Fruit fly (Drosophila melanogaster): ENCODE results near the gene mRpS23.

mRpS23 gene

dm6 chr2L:13807959-13808358 lies 26.9 kb downstream of the mRpS23 start:
- TF ChIP-seq noc (tag; optimal IDR thresholded peaks at IDR 0.05), result no peak

DNA sequence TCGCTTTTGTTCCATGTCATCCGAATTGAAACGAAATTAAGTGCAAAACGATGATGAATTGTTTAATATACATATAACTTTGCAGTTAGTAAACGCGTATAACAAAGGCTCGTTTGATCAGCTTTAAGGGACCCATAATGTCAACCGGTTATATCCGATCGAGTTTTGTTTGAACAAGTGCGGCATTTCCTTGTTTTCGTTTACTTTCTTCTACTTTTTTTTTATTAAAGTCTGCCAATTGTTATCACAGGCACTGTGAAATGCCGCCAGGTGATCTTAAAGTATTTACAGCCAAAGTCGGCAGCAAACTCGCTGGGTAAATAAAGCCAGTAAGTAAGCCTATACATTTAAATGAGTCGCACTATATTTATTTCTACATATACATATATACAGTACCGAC lies 27.8 kb downstream of the mRpS23 start:
- peak; percentile 32 for TF ChIP-seq noc (tag; optimal IDR thresholded peaks at IDR 0.05)

DNA sequence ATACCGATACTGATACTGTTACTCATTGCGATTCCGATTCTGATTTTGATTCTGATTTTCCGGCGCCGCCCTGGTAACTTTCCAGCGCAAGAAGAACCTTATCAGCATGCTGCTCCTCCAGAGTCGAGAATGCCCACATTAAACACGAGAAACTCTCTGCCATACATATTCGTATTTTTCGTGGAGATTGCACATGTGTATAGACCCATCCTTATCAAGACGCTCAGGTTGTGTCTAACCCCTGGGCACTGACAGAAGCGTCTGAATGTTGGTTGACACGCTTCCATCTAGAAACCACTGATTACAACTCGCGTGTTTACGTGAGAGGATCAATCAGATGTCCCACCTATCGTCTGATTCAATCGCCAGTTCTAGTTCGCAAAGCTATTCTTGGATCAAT lies 29.7 kb downstream of the mRpS23 start:
- no peak for TF ChIP-seq noc (tag; optimal IDR thresholded peaks at IDR 0.05)

DNA sequence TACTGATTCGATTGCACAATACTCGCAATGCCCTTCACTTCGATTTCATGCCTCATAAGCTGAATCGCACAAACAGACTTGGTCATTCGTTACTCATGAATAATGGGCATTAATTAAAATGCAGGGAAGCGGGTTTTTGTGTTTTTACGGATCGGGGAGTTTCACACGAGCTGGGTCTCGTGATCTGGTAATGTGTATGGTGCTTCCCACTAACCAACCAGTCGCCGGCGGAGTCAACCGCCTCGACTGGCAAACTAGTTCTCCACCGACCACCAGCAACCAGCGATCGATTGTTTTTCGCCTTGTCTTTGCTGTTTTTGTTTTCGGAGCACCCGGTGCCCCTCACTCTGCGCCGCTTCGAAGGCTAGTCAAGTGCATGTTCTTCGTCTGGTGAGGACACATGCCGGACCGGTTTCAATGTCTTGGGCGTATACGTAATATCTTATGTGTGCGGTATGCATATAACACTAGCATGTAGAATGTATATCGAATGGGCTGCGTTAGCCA lies 30.3 kb downstream of the mRpS23 start:
- no peak for TF ChIP-seq noc (tag; optimal IDR thresholded peaks at IDR 0.05)

- no peak for TF ChIP-seq noc (tag; optimal IDR thresholded peaks at IDR 0.05)
Measured at dm6 chr2L:13803805-13804560, 30.9 kb downstream of the mRpS23 start.

dm6 chr2L:13803032-13803661 lies 31.7 kb downstream of the mRpS23 start, which contains the start of gene CAH1:
Gene CAH1, plus strand, starts transcription at chr2L:13803626.
- no peak for TF ChIP-seq noc (tag; optimal IDR thresholded peaks at IDR 0.05)

dm6 chr2L:13802075-13802639 lies 32.7 kb downstream of the mRpS23 start:
- TF ChIP-seq noc (tag; optimal IDR thresholded peaks at IDR 0.05), result no peak

dm6 chr2L:13801166-13801565 lies 33.7 kb downstream of the mRpS23 start:
- TF ChIP-seq noc (tag; optimal IDR thresholded peaks at IDR 0.05), result peak; percentile 46

DNA sequence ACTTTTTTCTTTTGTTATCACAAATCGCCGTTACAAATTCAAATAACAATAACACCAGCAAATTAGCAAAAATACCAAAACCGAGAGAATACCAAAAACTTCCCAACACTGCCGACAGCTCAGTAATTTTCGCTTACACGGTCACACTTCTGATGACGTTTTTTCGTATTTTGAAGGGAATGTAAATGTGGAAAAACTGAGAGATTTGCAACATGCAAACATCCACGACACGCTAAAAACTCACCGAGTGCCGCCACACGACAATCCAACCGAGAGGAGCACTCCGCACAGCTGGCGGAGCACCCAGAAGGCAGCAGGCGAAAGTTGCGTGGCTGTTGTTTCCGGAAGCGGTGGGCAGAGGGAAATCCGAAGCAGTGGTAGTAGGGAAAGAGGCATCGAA lies 41.5 kb downstream of the mRpS23 start, which contains the start of gene Sec71:
Gene Sec71 (plus strand): TSS at position 117 of the 400 bp plus-strand sequence.
- TF ChIP-seq noc (tag; optimal IDR thresholded peaks at IDR 0.05), result no peak

DNA sequence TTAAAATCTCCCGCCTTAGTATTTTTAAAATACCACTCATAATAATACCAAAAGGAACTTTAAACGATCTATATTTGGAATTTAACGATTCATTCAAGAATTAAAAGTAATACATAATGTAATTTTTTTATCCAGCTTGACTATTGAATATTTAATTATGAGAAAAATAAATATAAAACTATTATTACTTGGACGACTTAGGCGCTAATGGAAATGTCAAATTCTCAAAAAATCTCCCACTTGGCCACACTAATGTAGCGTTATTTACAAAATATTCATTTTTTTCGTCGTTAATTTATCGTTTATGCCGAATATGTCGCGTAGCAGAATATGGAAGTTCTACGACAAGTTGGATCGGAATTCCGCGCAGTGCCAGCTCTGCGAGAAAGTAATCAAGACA lies 44.2 kb downstream of the mRpS23 start, which contains the start of gene CG16863:
Gene CG16863 (plus strand): TSS at position 245 of the 400 bp plus-strand sequence.
- TF ChIP-seq noc (tag; optimal IDR thresholded peaks at IDR 0.05), result no peak

Data from whole organism, larva.